Fruit fly (Drosophila melanogaster) whole organism: ENCODE measurements around the gene CG10863.

Experiments
- pan ChIP-seq: fragments of >200 bp; optimal IDR thresholded peaks from 2 replicates; lab custom pipeline; 2017
- usp ChIP-seq: fragments of >200 bp; optimal IDR thresholded peaks from 2 replicates; lab custom pipeline; 2017; ENCODE audit warnings: missing biosample characterization, missing genetic modification characterization, mixed read lengths

dm6 chr3L:3965102-3965501 lies 22.8 kb upstream of the CG10863 start:
- TF ChIP-seq pan (lab: Kevin White, UChicago) (no peak), usp (GFP tag; lab: Kevin White, UChicago) (no peak)
